Fruit fly (Drosophila melanogaster) whole organism, adult: ENCODE data around the gene CAH6.

Experiments
- CG12768 ChIP-seq: fragments of 200-800 bp; sonication (Bioruptor generic); optimal IDR thresholded peaks from 2 replicates; lab custom pipeline; 2017; ENCODE audit warnings: missing biosample characterization, missing genetic modification characterization, mild to moderate bottlenecking, moderate library complexity, missing genetic modification reagents
- CG14711 ChIP-seq: fragments of 200-800 bp; sonication (Bioruptor generic); optimal IDR thresholded peaks from 2 replicates; lab custom pipeline; 2018; ENCODE audit warnings: missing biosample characterization, mild to moderate bottlenecking, missing genetic modification characterization, moderate library complexity
- CG5204 ChIP-seq: fragments of 200-800 bp; sonication (Bioruptor generic); optimal IDR thresholded peaks from 2 replicates; lab custom pipeline; 2016; ENCODE audit warnings: missing biosample characterization, missing genetic modification characterization
- CG7045 ChIP-seq: fragments of 200-800 bp; sonication (Bioruptor generic); optimal IDR thresholded peaks from 2 replicates; lab custom pipeline; 2017; ENCODE audit warnings: missing biosample characterization, mild to moderate bottlenecking, missing genetic modification characterization
- CG7101 ChIP-seq: fragments of 200-800 bp; sonication (Bioruptor generic); optimal IDR thresholded peaks from 2 replicates; lab custom pipeline; 2018; ENCODE audit warnings: missing biosample characterization, mild to moderate bottlenecking, missing genetic modification characterization, moderate library complexity
- Crg-1 ChIP-seq: fragments of 200-800 bp; sonication (Bioruptor generic); optimal IDR thresholded peaks from 2 replicates; lab custom pipeline; 2016; ENCODE audit warnings: missing biosample characterization, missing genetic modification characterization
- Hr96 ChIP-seq: fragments of 200-800 bp; sonication (Bioruptor generic); optimal IDR thresholded peaks from 2 replicates; lab custom pipeline; 2016; ENCODE audit warnings: missing biosample characterization, missing genetic modification characterization
- Mnt ChIP-seq: fragments of 200-800 bp; sonication (Bioruptor generic); optimal IDR thresholded peaks from 2 replicates; lab custom pipeline; 2016; ENCODE audit warnings: missing biosample characterization, mild to moderate bottlenecking, missing genetic modification characterization
- cnc ChIP-seq, 2 experiments: fragments of >200 bp; optimal IDR thresholded peaks; 2 replicates each; lab custom pipeline; 2017
- kay ChIP-seq: fragments of 200-800 bp; sonication (Bioruptor generic); peaks from one replicate; lab custom pipeline; 2016; ENCODE audit warnings: missing biosample characterization, missing genetic modification characterization, borderline replicate concordance

DNA sequence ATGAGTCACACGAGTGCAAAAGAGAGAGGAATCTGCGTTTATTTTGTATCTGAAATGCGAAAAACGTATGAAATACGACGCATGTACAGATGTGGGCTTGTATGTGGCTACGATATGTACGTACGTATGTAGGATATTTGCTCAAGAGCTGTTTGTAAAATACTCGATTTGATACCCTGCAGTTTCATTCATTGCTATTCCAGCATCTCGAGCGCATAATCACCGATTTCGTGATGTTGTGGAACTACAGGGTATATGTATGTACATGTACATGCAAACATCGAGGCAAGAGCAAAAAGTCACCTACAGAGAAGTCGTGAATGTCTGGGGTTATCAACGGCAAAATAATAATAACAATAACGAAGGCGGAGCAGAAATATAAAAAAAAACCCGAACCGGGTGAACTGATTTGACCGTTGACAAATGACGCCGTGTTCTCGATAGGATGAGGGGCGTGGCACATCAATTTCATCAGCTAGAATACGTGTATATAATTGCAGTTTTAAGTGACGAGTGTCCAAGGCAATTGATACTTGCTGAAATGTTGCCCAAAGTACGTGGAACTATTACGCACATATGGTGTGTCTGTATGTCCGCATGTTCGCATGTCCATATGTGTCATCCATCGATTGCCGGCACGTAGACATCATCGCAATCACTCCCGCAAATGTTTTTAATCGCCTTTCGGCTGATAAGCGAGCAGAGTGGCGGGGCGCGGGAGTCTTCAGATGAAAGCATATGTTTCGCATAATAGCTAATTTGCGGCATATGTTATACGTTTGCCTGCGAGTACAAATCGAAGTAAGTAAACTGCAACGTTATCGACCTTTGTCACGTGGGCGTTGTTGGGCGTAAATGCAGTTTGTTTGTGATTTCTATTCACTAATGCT, 33.2 kb upstream of the CAH6 start:
- TF ChIP-seq kay (GFP tag; lab: Kevin White, UChicago) (no peak), CG7045 (GFP tag; lab: Kevin White, UChicago) (no peak), Crg-1 (GFP tag; lab: Kevin White, UChicago) (no peak), Mnt (GFP tag; lab: Kevin White, UChicago) (no peak), Hr96 (GFP tag; lab: Kevin White, UChicago) (no peak), cnc (optimal IDR thresholded peaks at IDR 0.05; lab: Kevin White, UChicago) (no peak), CG5204 (GFP tag; lab: Kevin White, UChicago) (no peak), CG12768 (GFP tag; lab: Kevin White, UChicago) (no peak), CG7101 (no peak), CG14711 (tag; lab: Kevin White, UChicago) (no peak)
